Fruit fly (Drosophila melanogaster) whole organism, embryonic: Measurements from ENCODE around the gene CG31213.

Source experiments
- Asciz ChIP-seq: fragments of 200-800 bp; sonication (Bioruptor generic); optimal IDR thresholded peaks from 2 replicates; lab custom pipeline; 2017; ENCODE audit warnings: missing biosample characterization, mild to moderate bottlenecking, missing genetic modification characterization, missing genetic modification reagents
- Bgb ChIP-seq: fragments of 200-800 bp; sonication (Bioruptor generic); IDR thresholded peaks from 2 replicates; pipeline ENCODE4 v1.3.6; 2022; ENCODE audit warnings: missing biosample characterization, missing genetic modification characterization; ENCODE audit not compliant: partially characterized antibody
- CG10959 ChIP-seq: fragments of 200-800 bp; sonication (Bioruptor generic); IDR thresholded peaks from 2 replicates; pipeline ENCODE4 v1.3.6; 2022; ENCODE audit warnings: missing biosample characterization, missing genetic modification characterization
- CG11456 ChIP-seq: fragments of 200-800 bp; sonication (Bioruptor generic); IDR thresholded peaks from 3 replicates; pipeline ENCODE4 v1.3.6; 2022; ENCODE audit warnings: missing biosample characterization, missing genetic modification characterization
- CG12744 ChIP-seq: fragments of 200-800 bp; sonication (Bioruptor generic); optimal IDR thresholded peaks from 2 replicates; lab custom pipeline; 2016; ENCODE audit warnings: missing biosample characterization, missing genetic modification characterization
- CG12942 ChIP-seq: fragments of 200-800 bp; sonication (Bioruptor generic); optimal IDR thresholded peaks from 3 replicates; lab custom pipeline; 2016; ENCODE audit warnings: missing biosample characterization, missing genetic modification characterization
- CG14050 ChIP-seq: fragments of 200-800 bp; sonication (Bioruptor generic); IDR thresholded peaks from 3 replicates; pipeline ENCODE4 v1.3.6; 2022; ENCODE audit warnings: missing biosample characterization, missing genetic modification characterization
- CG15479 ChIP-seq: fragments of 200-800 bp; sonication (Bioruptor generic); optimal IDR thresholded peaks from 3 replicates; lab custom pipeline; 2019; ENCODE audit warnings: missing biosample characterization, mild to moderate bottlenecking, missing genetic modification characterization, moderate library complexity
- CG15514 ChIP-seq: fragments of 200-800 bp; sonication (Bioruptor generic); optimal IDR thresholded peaks from 3 replicates; lab custom pipeline; 2017; ENCODE audit warnings: missing biosample characterization, missing genetic modification characterization, mild to moderate bottlenecking, moderate library complexity, missing genetic modification reagents
- CG15601 ChIP-seq: fragments of 200-800 bp; sonication (Bioruptor generic); optimal IDR thresholded peaks from 3 replicates; lab custom pipeline; 2019; ENCODE audit warnings: missing biosample characterization, mild to moderate bottlenecking, missing genetic modification characterization, moderate library complexity
- CG18476 ChIP-seq: fragments of 200-800 bp; sonication (Bioruptor generic); optimal IDR thresholded peaks from 2 replicates; lab custom pipeline; 2016; ENCODE audit warnings: missing biosample characterization, mild to moderate bottlenecking, missing genetic modification characterization
- CG30431 ChIP-seq: fragments of 200-800 bp; sonication (Bioruptor generic); optimal IDR thresholded peaks from 2 replicates; lab custom pipeline; 2017; ENCODE audit warnings: missing biosample characterization, missing genetic modification characterization
- CG3847 ChIP-seq: fragments of 200-800 bp; sonication (Bioruptor generic); IDR thresholded peaks from 2 replicates; pipeline ENCODE4 v1.3.6; 2022; ENCODE audit warnings: missing biosample characterization, missing genetic modification characterization
- CG4282 ChIP-seq: fragments of 200-800 bp; sonication (Bioruptor generic); optimal IDR thresholded peaks from 2 replicates; lab custom pipeline; 2016; ENCODE audit warnings: missing biosample characterization, missing genetic modification characterization
- CG4424 ChIP-seq: fragments of 200-800 bp; sonication (Bioruptor generic); optimal IDR thresholded peaks from 3 replicates; lab custom pipeline; 2016; ENCODE audit warnings: missing biosample characterization, missing genetic modification characterization
- CG7372 ChIP-seq: fragments of 200-800 bp; sonication (Bioruptor generic); IDR thresholded peaks from 2 replicates; pipeline ENCODE4 v1.3.6; 2022; ENCODE audit warnings: missing biosample characterization, missing genetic modification characterization
- CG7963 ChIP-seq: fragments of 200-800 bp; sonication (Bioruptor generic); IDR thresholded peaks from 3 replicates; pipeline ENCODE4 v1.3.6; 2022; ENCODE audit warnings: missing biosample characterization, missing genetic modification characterization; ENCODE audit not compliant: partially characterized antibody
- CG7987 ChIP-seq: fragments of 200-800 bp; sonication (Bioruptor generic); optimal IDR thresholded peaks from 2 replicates; lab custom pipeline; 2018; ENCODE audit warnings: missing biosample characterization, mild to moderate bottlenecking, missing genetic modification characterization, moderate library complexity
- CG8478 ChIP-seq: fragments of >200 bp; optimal IDR thresholded peaks from 2 replicates; lab custom pipeline; 2018
- CG8944 ChIP-seq: fragments of 200-800 bp; sonication (Bioruptor generic); optimal IDR thresholded peaks from 3 replicates; lab custom pipeline; 2016; ENCODE audit warnings: missing biosample characterization, missing genetic modification characterization
- CG9932 ChIP-seq: fragments of 200-800 bp; sonication (Bioruptor generic); IDR thresholded peaks from 2 replicates; pipeline ENCODE4 v1.3.6; 2022; ENCODE audit warnings: missing biosample characterization, missing genetic modification characterization
- E2f2 ChIP-seq: fragments of 200-800 bp; sonication (Bioruptor generic); IDR thresholded peaks from 2 replicates; pipeline ENCODE4 v1.3.6; 2022; ENCODE audit warnings: missing biosample characterization, missing genetic modification characterization
- Hmx ChIP-seq: fragments of 200-800 bp; sonication (Bioruptor generic); optimal IDR thresholded peaks from 2 replicates; lab custom pipeline; 2016; ENCODE audit warnings: missing biosample characterization, missing genetic modification characterization
- Meics ChIP-seq: fragments of 200-800 bp; sonication (Bioruptor generic); optimal IDR thresholded peaks from 2 replicates; lab custom pipeline; 2017; ENCODE audit warnings: missing biosample characterization, mild to moderate bottlenecking, missing genetic modification characterization
- Neu2 ChIP-seq: fragments of 200-800 bp; sonication (Bioruptor generic); optimal IDR thresholded peaks from 3 replicates; lab custom pipeline; 2016; ENCODE audit warnings: missing biosample characterization, missing genetic modification characterization, borderline replicate concordance
- Tbp ChIP-seq: fragments of >200 bp; optimal IDR thresholded peaks from 2 replicates; lab custom pipeline; 2018; ENCODE audit warnings: missing biosample characterization, missing genetic modification characterization
- ap ChIP-seq: fragments of 200-800 bp; sonication (Bioruptor generic); IDR thresholded peaks from 2 replicates; pipeline ENCODE4 v1.3.6; 2022; ENCODE audit warnings: missing biosample characterization, missing genetic modification characterization
- cad ChIP-seq: fragments of >200 bp; optimal IDR thresholded peaks from 2 replicates; lab custom pipeline; 2017; ENCODE audit warnings: missing biosample characterization, missing genetic modification characterization
- dan ChIP-seq: fragments of 200-800 bp; sonication (Bioruptor generic); IDR thresholded peaks from 2 replicates; pipeline ENCODE4 v1.3.6; 2022; ENCODE audit warnings: missing biosample characterization, missing genetic modification characterization
- dysf ChIP-seq: fragments of 200-800 bp; sonication (Bioruptor generic); IDR thresholded peaks from 3 replicates; pipeline ENCODE4 v1.3.6; 2022; ENCODE audit warnings: missing biosample characterization, missing genetic modification characterization
- fd102C ChIP-seq: fragments of 200-800 bp; sonication (Bioruptor generic); optimal IDR thresholded peaks from 2 replicates; lab custom pipeline; 2018; ENCODE audit warnings: missing biosample characterization, mild to moderate bottlenecking, missing genetic modification characterization, moderate library complexity
- hth ChIP-seq: fragments of >200 bp; optimal IDR thresholded peaks from 2 replicates; lab custom pipeline; 2017; ENCODE audit warnings: inconsistent platforms
- ind ChIP-seq: fragments of 200-800 bp; sonication (Bioruptor generic); optimal IDR thresholded peaks from 3 replicates; lab custom pipeline; 2016; ENCODE audit warnings: missing biosample characterization, missing genetic modification characterization
- ken ChIP-seq: fragments of 200-800 bp; sonication (Bioruptor generic); IDR thresholded peaks from 3 replicates; pipeline ENCODE4 v1.3.6; 2022; ENCODE audit warnings: missing biosample characterization, missing genetic modification characterization
- lilli ChIP-seq: fragments of 200-800 bp; sonication (Bioruptor generic); optimal IDR thresholded peaks from 3 replicates; lab custom pipeline; 2016; ENCODE audit warnings: missing biosample characterization, missing genetic modification characterization
- mirr ChIP-seq: fragments of 200-800 bp; sonication (Bioruptor generic); optimal IDR thresholded peaks from 3 replicates; lab custom pipeline; 2018; ENCODE audit warnings: missing biosample characterization, mild to moderate bottlenecking, missing genetic modification characterization
- pzg ChIP-seq: fragments of 200-800 bp; sonication (Bioruptor generic); optimal IDR thresholded peaks from 3 replicates; lab custom pipeline; 2018; ENCODE audit warnings: missing biosample characterization, mild to moderate bottlenecking, missing genetic modification characterization, moderate library complexity
- sd ChIP-seq: fragments of 200-800 bp; sonication (Bioruptor generic); optimal IDR thresholded peaks from 3 replicates; lab custom pipeline; 2018; ENCODE audit warnings: missing biosample characterization, mild to moderate bottlenecking, missing genetic modification characterization, moderate library complexity
- seq ChIP-seq: fragments of 200-800 bp; sonication (Bioruptor generic); IDR thresholded peaks from 2 replicates; pipeline ENCODE4 v1.3.6; 2022; ENCODE audit warnings: missing biosample characterization, missing genetic modification characterization
- sim ChIP-seq: fragments of 200-800 bp; sonication (Bioruptor generic); IDR thresholded peaks from 2 replicates; pipeline ENCODE4 v1.3.6; 2022; ENCODE audit warnings: missing biosample characterization, missing genetic modification characterization
- tin ChIP-seq: fragments of 200-800 bp; sonication (Bioruptor generic); optimal IDR thresholded peaks from 3 replicates; lab custom pipeline; 2016; ENCODE audit warnings: missing biosample characterization, missing genetic modification characterization
- wek ChIP-seq: fragments of 200-800 bp; sonication (Bioruptor generic); optimal IDR thresholded peaks from 3 replicates; lab custom pipeline; 2018; ENCODE audit warnings: missing biosample characterization, mild to moderate bottlenecking, missing genetic modification characterization, moderate library complexity

The CG31213 gene

dm6 chr3R:20008372-20009051 is 35.8 kb downstream of the CG31213 start, which contains the start of the genes Hs6st and MED25 (continued):
- TF ChIP-seq CG7963 (GFP tag; lab: Robert Waterston, UW) (peak; percentile 58; the same call in 2 of the 3 replicates), CG14050 (peak; percentile 52; the same call in 2 of the 3 replicates), CG30431 (no peak), ap (no peak), CG9932 (GFP tag; lab: Robert Waterston, UW) (peak; percentile 29; the same call in 1 of the 2 replicates), E2f2 (GFP tag; lab: Robert Waterston, UW) (peak; percentile 55), CG7372 (GFP tag; lab: Robert Waterston, UW) (0 out of 2 replicates have a peak, but pooled peaks have one; percentile 5), sim (GFP tag; lab: Robert Waterston, UW) (0 out of 2 replicates have a peak, but pooled peaks have one; percentile 24), CG12942 (no peak), Meics (GFP tag; lab: Kevin White, UChicago) (peak; percentile 74), CG18476 (GFP tag; lab: Kevin White, UChicago) (peak; percentile 37), tin (GFP tag; lab: Kevin White, UChicago) (peak; percentile 74), fd102C (GFP tag; lab: Kevin White, UChicago) (no peak), CG10959 (GFP tag; lab: Robert Waterston, UW) (peak; percentile 29; the same call in 1 of the 2 replicates), CG11456 (peak; percentile 28; the same call in 1 of the 3 replicates), dysf (GFP tag; lab: Robert Waterston, UW) (0 out of 3 replicates have a peak, but pooled peaks have one; percentile 29), CG4282 (no peak), pzg (GFP tag; lab: Kevin White, UChicago) (peak; percentile 74), wek (GFP tag; lab: Kevin White, UChicago) (peak; percentile 29), Bgb (GFP tag; lab: Robert Waterston, UW) (peak; percentile 61), CG12744 (GFP tag; lab: Kevin White, UChicago) (no peak), lilli (peak; percentile 35), CG8944 (GFP tag; lab: Kevin White, UChicago) (peak; percentile 16), cad (GFP tag; lab: Kevin White, UChicago) (no peak), CG15479 (GFP tag; lab: Kevin White, UChicago) (peak; percentile 69), sd (tag; lab: Kevin White, UChicago) (peak; percentile 36), ind (GFP tag; lab: Kevin White, UChicago) (peak; percentile 74), Hmx (GFP tag; lab: Kevin White, UChicago) (no peak), CG15601 (peak; percentile 47), CG7987 (GFP tag; lab: Kevin White, UChicago) (peak; percentile 39), Neu2 (no peak), mirr (peak; percentile 45)

- 0 out of 3 replicates have a peak, but pooled peaks have one; percentile 15 for TF ChIP-seq CG11456
- no peak for TF ChIP-seq ken (GFP tag; lab: Robert Waterston, UW)
- no peak for TF ChIP-seq dan (GFP tag; lab: Robert Waterston, UW)
- no peak for TF ChIP-seq CG3847 (GFP tag; lab: Robert Waterston, UW)
- TF ChIP-seq CG8478 (lab: Kevin White, UChicago): peak; percentile 50
- TF ChIP-seq CG15514 (GFP tag; lab: Kevin White, UChicago): no peak
- no peak for TF ChIP-seq Tbp (GFP tag; lab: Kevin White, UChicago)
- TF ChIP-seq hth (lab: Kevin White, UChicago): no peak
- TF ChIP-seq Hmx (GFP tag; lab: Kevin White, UChicago): no peak
- TF ChIP-seq seq: no peak
- TF ChIP-seq Asciz: no peak
- TF ChIP-seq CG4424 (GFP tag; lab: Kevin White, UChicago): no peak
- TF ChIP-seq, all 482 proteins: peak for 2
Observed at dm6 chr3R:20010942-20011341, 38.2 kb downstream of the CG31213 start.
